Fruit fly (Drosophila melanogaster) whole organism, embryonic: ENCODE data around the gene CG32700.
A peak's percentile ranks its signal among the peaks of the same experiment; 100 is the strongest.

ENCODE experiments used
- Aef1 ChIP-seq: fragments of 200-800 bp; sonication (Bioruptor generic); IDR thresholded peaks from 3 replicates; pipeline ENCODE4 v1.3.6; 2022; ENCODE audit warnings: missing biosample characterization, missing genetic modification characterization
- B-H1 ChIP-seq: fragments of 200-800 bp; sonication (Bioruptor generic); IDR thresholded peaks from 3 replicates; pipeline ENCODE4 v1.3.6; 2022; ENCODE audit warnings: missing biosample characterization, missing genetic modification characterization
- Bdp1 ChIP-seq: fragments of 200-800 bp; sonication (Bioruptor generic); optimal IDR thresholded peaks from 3 replicates; lab custom pipeline; 2016; ENCODE audit warnings: missing biosample characterization, missing genetic modification characterization
- CG10267 ChIP-seq: fragments of 200-800 bp; sonication (Bioruptor generic); optimal IDR thresholded peaks from 2 replicates; lab custom pipeline; 2018; ENCODE audit warnings: missing biosample characterization, mild to moderate bottlenecking, missing genetic modification characterization, moderate library complexity
- CG10321 ChIP-seq: fragments of 200-800 bp; sonication (Bioruptor generic); IDR thresholded peaks from 2 replicates; pipeline ENCODE4 v1.3.6; 2022; ENCODE audit warnings: missing biosample characterization, missing genetic modification characterization
- CG11247 ChIP-seq: fragments of 200-800 bp; sonication (Bioruptor generic); IDR thresholded peaks from 2 replicates; pipeline ENCODE4 v1.3.6; 2022; ENCODE audit warnings: missing biosample characterization, missing genetic modification characterization
- CG12769 ChIP-seq: fragments of 200-800 bp; sonication (Bioruptor generic); optimal IDR thresholded peaks from 2 replicates; lab custom pipeline; 2019; ENCODE audit warnings: missing biosample characterization, mild to moderate bottlenecking, missing genetic modification characterization, moderate library complexity
- CG14050 ChIP-seq: fragments of 200-800 bp; sonication (Bioruptor generic); IDR thresholded peaks from 3 replicates; pipeline ENCODE4 v1.3.6; 2022; ENCODE audit warnings: missing biosample characterization, missing genetic modification characterization
- CG16813 ChIP-seq: fragments of 200-800 bp; sonication (Bioruptor generic); IDR thresholded peaks from 3 replicates; pipeline ENCODE4 v1.3.6; 2022; ENCODE audit warnings: missing biosample characterization, missing genetic modification characterization; ENCODE audit not compliant: partially characterized antibody
- CG17829 ChIP-seq: fragments of 200-800 bp; optimal IDR thresholded peaks from 2 replicates; lab custom pipeline; 2019; ENCODE audit warnings: missing biosample characterization, mild to moderate bottlenecking, missing genetic modification characterization, moderate library complexity
- CG2129 ChIP-seq: fragments of 200-800 bp; sonication (Bioruptor generic); IDR thresholded peaks from 2 replicates; pipeline ENCODE4 v1.3.6; 2022; ENCODE audit warnings: missing biosample characterization, missing genetic modification characterization; ENCODE audit not compliant: partially characterized antibody
- CG31441 ChIP-seq: fragments of 200-800 bp; sonication (Bioruptor generic); IDR thresholded peaks from 2 replicates; pipeline ENCODE4 v1.3.6; 2022; ENCODE audit warnings: missing biosample characterization, missing genetic modification characterization
- CG3995 ChIP-seq: fragments of 200-800 bp; sonication (Bioruptor generic); optimal IDR thresholded peaks from 3 replicates; lab custom pipeline; 2016; ENCODE audit warnings: missing biosample characterization, missing genetic modification characterization
- CG4360 ChIP-seq: fragments of 200-800 bp; sonication (Bioruptor generic); IDR thresholded peaks from 2 replicates; pipeline ENCODE4 v1.3.6; 2022; ENCODE audit warnings: missing biosample characterization, missing genetic modification characterization
- CG7786 ChIP-seq: fragments of 200-800 bp; sonication (Bioruptor generic); optimal IDR thresholded peaks from 2 replicates; lab custom pipeline; 2016; ENCODE audit warnings: missing biosample characterization, missing genetic modification characterization
- CG7963 ChIP-seq: fragments of 200-800 bp; sonication (Bioruptor generic); IDR thresholded peaks from 3 replicates; pipeline ENCODE4 v1.3.6; 2022; ENCODE audit warnings: missing biosample characterization, missing genetic modification characterization; ENCODE audit not compliant: partially characterized antibody
- CG8388 ChIP-seq: fragments of 200-800 bp; sonication (Bioruptor generic); optimal IDR thresholded peaks from 2 replicates; lab custom pipeline; 2019; ENCODE audit warnings: missing biosample characterization, mild to moderate bottlenecking, missing genetic modification characterization, moderate library complexity
- CG8765 ChIP-seq: fragments of 200-800 bp; sonication (Bioruptor generic); IDR thresholded peaks from 2 replicates; pipeline ENCODE4 v1.3.6; 2022; ENCODE audit warnings: missing biosample characterization, missing genetic modification characterization
- CG9437 ChIP-seq: fragments of 200-800 bp; sonication (Bioruptor generic); optimal IDR thresholded peaks from 2 replicates; lab custom pipeline; 2018; ENCODE audit warnings: missing biosample characterization, mild to moderate bottlenecking, missing genetic modification characterization
- Dek ChIP-seq: fragments of 200-800 bp; sonication (Bioruptor generic); optimal IDR thresholded peaks from 3 replicates; lab custom pipeline; 2019; ENCODE audit warnings: missing biosample characterization, mild to moderate bottlenecking, missing genetic modification characterization, moderate library complexity
- Doc2 ChIP-seq: fragments of 200-800 bp; sonication (Bioruptor generic); IDR thresholded peaks from 2 replicates; pipeline ENCODE4 v1.3.6; 2022; ENCODE audit warnings: missing biosample characterization, missing genetic modification characterization
- Doc3 ChIP-seq: fragments of 200-800 bp; sonication (Bioruptor generic); IDR thresholded peaks from 3 replicates; pipeline ENCODE4 v1.3.6; 2022; ENCODE audit warnings: missing biosample characterization, missing genetic modification characterization; ENCODE audit not compliant: partially characterized antibody
- Fer1 ChIP-seq: fragments of 200-800 bp; sonication (Bioruptor generic); optimal IDR thresholded peaks from 2 replicates; lab custom pipeline; 2017; ENCODE audit warnings: missing biosample characterization, mild to moderate bottlenecking, missing genetic modification characterization
- Lhr ChIP-seq: fragments of 200-800 bp; sonication (Bioruptor generic); optimal IDR thresholded peaks from 3 replicates; lab custom pipeline; 2017; ENCODE audit warnings: mild to moderate bottlenecking, missing biosample characterization, missing genetic modification reagents, missing genetic modification characterization
- Lpt ChIP-seq: fragments of >200 bp; optimal IDR thresholded peaks from 2 replicates; lab custom pipeline; 2018; ENCODE audit warnings: missing biosample characterization, missing genetic modification characterization
- Mad ChIP-seq: fragments of 200-800 bp; sonication (Bioruptor generic); optimal IDR thresholded peaks from 2 replicates; lab custom pipeline; 2016; ENCODE audit warnings: missing biosample characterization, missing genetic modification characterization
- Med ChIP-seq: fragments of 200-800 bp; sonication (Bioruptor generic); peaks from one replicate; lab custom pipeline; 2016; ENCODE audit warnings: missing biosample characterization, missing genetic modification characterization, mild to moderate bottlenecking, inconsistent platforms, moderate library complexity
- Mrtf ChIP-seq: fragments of 200-800 bp; sonication (Bioruptor generic); IDR thresholded peaks from 3 replicates; pipeline ENCODE4 v1.3.6; 2022; ENCODE audit warnings: missing biosample characterization, missing genetic modification characterization
- Neu2 ChIP-seq: fragments of 200-800 bp; sonication (Bioruptor generic); optimal IDR thresholded peaks from 3 replicates; lab custom pipeline; 2016; ENCODE audit warnings: missing biosample characterization, missing genetic modification characterization, borderline replicate concordance
- Usf ChIP-seq: fragments of 200-800 bp; sonication (Bioruptor generic); optimal IDR thresholded peaks from 2 replicates; lab custom pipeline; 2017; ENCODE audit warnings: missing genotype, missing biosample characterization, missing genetic modification characterization
- Xbp1 ChIP-seq: fragments of 200-800 bp; sonication (Bioruptor generic); optimal IDR thresholded peaks from 3 replicates; lab custom pipeline; 2016; ENCODE audit warnings: missing biosample characterization, mild to moderate bottlenecking, missing genetic modification characterization
- ab ChIP-seq: fragments of 200-800 bp; sonication (Bioruptor generic); optimal IDR thresholded peaks from 2 replicates; lab custom pipeline; 2016; ENCODE audit warnings: missing biosample characterization, missing genetic modification characterization
- ac ChIP-seq: fragments of 200-800 bp; sonication (Bioruptor generic); optimal IDR thresholded peaks from 3 replicates; lab custom pipeline; 2017; ENCODE audit warnings: missing biosample characterization, mild to moderate bottlenecking, missing genetic modification characterization
- cad ChIP-seq: fragments of >200 bp; optimal IDR thresholded peaks from 2 replicates; lab custom pipeline; 2017; ENCODE audit warnings: missing biosample characterization, missing genetic modification characterization
- cg ChIP-seq: fragments of 200-800 bp; sonication (Bioruptor generic); optimal IDR thresholded peaks from 3 replicates; lab custom pipeline; 2019; ENCODE audit warnings: missing biosample characterization, mild to moderate bottlenecking, missing genetic modification characterization, moderate library complexity
- gro ChIP-seq: fragments of 200-800 bp; sonication (Bioruptor generic); optimal IDR thresholded peaks from 2 replicates; lab custom pipeline; 2016; ENCODE audit warnings: missing biosample characterization, missing genetic modification characterization
- hb ChIP-seq: fragments of 200-800 bp; sonication (Bioruptor generic); IDR thresholded peaks from 3 replicates; pipeline ENCODE4 v1.3.6; 2022; ENCODE audit warnings: missing biosample characterization, missing genetic modification characterization; ENCODE audit not compliant: partially characterized antibody
- jing ChIP-seq: fragments of 200-800 bp; sonication (Bioruptor generic); optimal IDR thresholded peaks from 2 replicates; lab custom pipeline; 2018; ENCODE audit warnings: missing biosample characterization, mild to moderate bottlenecking, missing genetic modification characterization
- kni ChIP-seq: fragments of 200-800 bp; sonication (Bioruptor generic); optimal IDR thresholded peaks from 3 replicates; lab custom pipeline; 2017; ENCODE audit warnings: mild to moderate bottlenecking, missing biosample characterization, missing genetic modification reagents, missing genetic modification characterization
- lab ChIP-seq: fragments of 200-800 bp; sonication (Bioruptor generic); optimal IDR thresholded peaks from 3 replicates; lab custom pipeline; 2017; ENCODE audit warnings: missing biosample characterization, missing genetic modification characterization, mild to moderate bottlenecking, moderate library complexity, missing genetic modification reagents
- peb ChIP-seq: fragments of 200-800 bp; sonication (Bioruptor generic); IDR thresholded peaks from 2 replicates; pipeline ENCODE4 v1.3.6; 2022; ENCODE audit warnings: missing biosample characterization, missing genetic modification characterization
- phol ChIP-seq: fragments of 200-800 bp; sonication (Bioruptor generic); optimal IDR thresholded peaks from 3 replicates; lab custom pipeline; 2018; ENCODE audit warnings: missing biosample characterization, mild to moderate bottlenecking, missing genetic modification characterization, moderate library complexity
- shn ChIP-seq: fragments of 200-800 bp; sonication (Bioruptor generic); optimal IDR thresholded peaks from 3 replicates; lab custom pipeline; 2016; ENCODE audit warnings: missing biosample characterization, missing genetic modification characterization
- slbo ChIP-seq: fragments of 200-800 bp; sonication (Bioruptor generic); IDR thresholded peaks from 2 replicates; pipeline ENCODE4 v1.3.6; 2022; ENCODE audit warnings: missing biosample characterization, missing genetic modification characterization
- toy ChIP-seq: fragments of 200-800 bp; sonication (Bioruptor generic); IDR thresholded peaks from 2 replicates; pipeline ENCODE4 v1.3.6; 2022; ENCODE audit warnings: missing biosample characterization, missing genetic modification characterization
- tx ChIP-seq: fragments of 200-800 bp; sonication (Bioruptor generic); optimal IDR thresholded peaks from 2 replicates; lab custom pipeline; 2016; ENCODE audit warnings: missing biosample characterization, missing genetic modification characterization
- wdn ChIP-seq: fragments of 200-800 bp; sonication (Bioruptor generic); IDR thresholded peaks from 2 replicates; pipeline ENCODE4 v1.3.6; 2022; ENCODE audit warnings: missing biosample characterization, missing genetic modification characterization
- yki ChIP-seq: fragments of >200 bp; optimal IDR thresholded peaks from 3 replicates; lab custom pipeline; 2018
- zfh1 ChIP-seq: fragments of 200-800 bp; sonication (Bioruptor generic); IDR thresholded peaks from 3 replicates; pipeline ENCODE4 v1.3.6; 2022; ENCODE audit warnings: missing biosample characterization, missing genetic modification characterization

CG32700 gene

DNA sequence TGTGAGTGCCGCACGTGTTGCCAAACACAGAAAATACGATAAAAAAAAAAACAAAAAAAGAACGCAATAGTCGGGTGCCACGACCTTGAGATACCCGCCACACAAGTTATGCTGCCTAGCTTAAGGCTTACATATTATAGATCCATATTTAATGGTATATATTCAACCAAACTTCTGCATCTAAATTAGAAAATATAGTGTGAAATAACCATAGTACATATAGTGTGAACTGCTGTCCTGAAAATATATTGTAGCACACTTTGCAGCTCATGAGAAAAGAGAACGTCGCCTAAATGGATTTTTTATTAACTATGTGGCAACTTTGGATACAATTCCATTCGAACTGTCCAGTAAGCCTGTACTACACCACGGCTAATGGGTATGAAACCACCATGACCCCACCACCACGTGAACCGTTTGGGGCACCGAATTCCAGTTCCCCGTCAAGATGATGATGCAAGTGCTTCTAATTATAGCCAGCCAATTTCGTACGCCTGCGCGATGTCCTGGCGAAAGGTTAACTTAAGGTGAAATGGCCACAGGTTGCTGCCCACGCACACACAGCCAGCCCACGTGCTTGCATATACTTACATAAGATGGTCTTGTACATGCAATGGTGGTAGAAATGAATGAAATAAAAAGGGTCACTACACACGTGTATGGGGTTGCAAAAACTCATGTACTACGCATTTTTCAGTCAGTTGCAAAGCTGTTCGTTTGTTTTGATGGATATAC is 49.6 kb upstream of the CG32700 start (continued):
- TF ChIP-seq Bdp1 (GFP tag; lab: Kevin White, UChicago) = peak; percentile 44
- no peak for TF ChIP-seq Neu2 (GFP tag; lab: Kevin White, UChicago)
- peak; percentile 44 for TF ChIP-seq tx (GFP tag; lab: Kevin White, UChicago)
- TF ChIP-seq CG17829 (tag; lab: Kevin White, UChicago) = peak; percentile 65
- no peak for TF ChIP-seq CG10321 (GFP tag; lab: Robert Waterston, UW)
- peak; percentile 64; the same call in 1 of the 3 replicates for TF ChIP-seq zfh1 (GFP tag; lab: Robert Waterston, UW)
- TF ChIP-seq cg = peak; percentile 84
- peak; percentile 14 for TF ChIP-seq kni (GFP tag; lab: Kevin White, UChicago)
- no peak for TF ChIP-seq yki
- TF ChIP-seq CG4360 (GFP tag; lab: Robert Waterston, UW) = no peak
- peak; percentile 79 for TF ChIP-seq gro
- peak; percentile 39; the same call in 1 of the 2 replicates for TF ChIP-seq peb (GFP tag; lab: Robert Waterston, UW)
- peak; percentile 54 for TF ChIP-seq shn
- TF ChIP-seq CG14050 = 0 out of 3 replicates have a peak, but pooled peaks have one; percentile 10
- TF ChIP-seq Dek (tag; lab: Kevin White, UChicago) = peak; percentile 65
- peak; percentile 66 for TF ChIP-seq CG8388
- no peak for TF ChIP-seq ab
- TF ChIP-seq Mrtf = 0 out of 3 replicates have a peak, but pooled peaks have one; percentile 51
- no peak for TF ChIP-seq cad (GFP tag; lab: Kevin White, UChicago)
- no peak for TF ChIP-seq ac (GFP tag; lab: Kevin White, UChicago)
- peak; percentile 78 for TF ChIP-seq Xbp1 (GFP tag; lab: Kevin White, UChicago)
- no peak for TF ChIP-seq Doc3 (GFP tag; lab: Robert Waterston, UW)
- TF ChIP-seq slbo = peak; percentile 76
- peak; percentile 86 for TF ChIP-seq Fer1
- TF ChIP-seq CG10267 = peak; percentile 53
- TF ChIP-seq CG8765 (GFP tag; lab: Robert Waterston, UW) = peak; percentile 20; the same call in 1 of the 2 replicates
- TF ChIP-seq Lhr (GFP tag; lab: Kevin White, UChicago) = peak; percentile 32
- TF ChIP-seq wdn = 0 out of 2 replicates have a peak, but pooled peaks have one; percentile 27
- peak; percentile 62 for TF ChIP-seq CG9437
- peak; percentile 45; the same call in 2 of the 3 replicates for TF ChIP-seq B-H1 (GFP tag; lab: Robert Waterston, UW)
- TF ChIP-seq phol = peak; percentile 77
- TF ChIP-seq Doc2 (GFP tag; lab: Robert Waterston, UW) = 0 out of 2 replicates have a peak, but pooled peaks have one; percentile 11
- no peak for TF ChIP-seq toy (GFP tag; lab: Robert Waterston, UW)
- peak; percentile 14 for TF ChIP-seq CG3995 (GFP tag; lab: Kevin White, UChicago)
- TF ChIP-seq jing (GFP tag; lab: Kevin White, UChicago) = no peak
- peak; percentile 67 for TF ChIP-seq CG12769 (tag; lab: Kevin White, UChicago)
- TF ChIP-seq hb (GFP tag; lab: Robert Waterston, UW) = no peak
- peak; percentile 74 for TF ChIP-seq CG31441 (GFP tag; lab: Robert Waterston, UW)
- no peak for TF ChIP-seq Lpt
- TF ChIP-seq Mad (GFP tag; lab: Kevin White, UChicago) = peak; percentile 51
- TF ChIP-seq Aef1 (GFP tag; lab: Robert Waterston, UW) = 0 out of 3 replicates have a peak, but pooled peaks have one; percentile 23
- peak; percentile 40 for TF ChIP-seq Usf (GFP tag; lab: Kevin White, UChicago)
- no peak for TF ChIP-seq CG7963
- peak; percentile 94 for TF ChIP-seq Med (GFP tag; lab: Kevin White, UChicago)
- TF ChIP-seq CG11247 (GFP tag; lab: Robert Waterston, UW) = 0 out of 2 replicates have a peak, but pooled peaks have one; percentile 34
- TF ChIP-seq CG16813 (GFP tag; lab: Robert Waterston, UW) = no peak
- no peak for TF ChIP-seq CG2129 (GFP tag; lab: Robert Waterston, UW)
- TF ChIP-seq CG7786 (GFP tag; lab: Kevin White, UChicago) = peak; percentile 69
- peak; percentile 88 for TF ChIP-seq lab (GFP tag; lab: Kevin White, UChicago)
